Worm (Caenorhabditis elegans) whole organism, young adult: Measurements from ENCODE around the gene ccch-1.

ENCODE experiments used
- D2030.7 ChIP-seq: fragments of 200-800 bp; sonication (Bioruptor generic); IDR thresholded peaks from 2 replicates; pipeline ENCODE4 v1.3.6; 2022; ENCODE audit warnings: missing genetic modification reagents, missing genetic modification characterization, missing compliant biosample characterization
- bed-2 ChIP-seq: fragments of 200-800 bp; sonication (Bioruptor generic); IDR thresholded peaks from 2 replicates; pipeline ENCODE4 v1.3.6; 2022; ENCODE audit warnings: missing genetic modification reagents, missing genetic modification characterization, missing compliant biosample characterization
- dox-1 ChIP-seq: fragments of 200-800 bp; sonication (Bioruptor generic); IDR thresholded peaks from 2 replicates; pipeline ENCODE4 v1.3.6; 2022; ENCODE audit warnings: missing genetic modification reagents, missing genetic modification characterization, missing compliant biosample characterization
- rpc-1 ChIP-seq, 2 experiments: fragments of 150-350 bp in 1 of 2; sonication (generic microtip) in 1 of 2; optimal IDR thresholded peaks; 2 replicates each; lab custom pipeline; 2014 to 2018; ENCODE audit warnings: missing biosample characterization in 1 of 2, missing genetic modification characterization in 1 of 2, missing genetic modification reagents in 1 of 2, missing genotype in 1 of 2
- unc-130 ChIP-seq: sonication (generic microtip); optimal IDR thresholded peaks from 2 replicates; lab custom pipeline; 2016; ENCODE audit warnings: missing genetic modification reagents, missing genetic modification characterization, missing compliant biosample characterization
- unc-62 ChIP-seq: fragments of 150-350 bp; optimal IDR thresholded peaks from 2 replicates; lab custom pipeline; 2014; ENCODE audit warnings: missing biosample characterization, missing genetic modification reagents, missing genetic modification characterization

DNA sequence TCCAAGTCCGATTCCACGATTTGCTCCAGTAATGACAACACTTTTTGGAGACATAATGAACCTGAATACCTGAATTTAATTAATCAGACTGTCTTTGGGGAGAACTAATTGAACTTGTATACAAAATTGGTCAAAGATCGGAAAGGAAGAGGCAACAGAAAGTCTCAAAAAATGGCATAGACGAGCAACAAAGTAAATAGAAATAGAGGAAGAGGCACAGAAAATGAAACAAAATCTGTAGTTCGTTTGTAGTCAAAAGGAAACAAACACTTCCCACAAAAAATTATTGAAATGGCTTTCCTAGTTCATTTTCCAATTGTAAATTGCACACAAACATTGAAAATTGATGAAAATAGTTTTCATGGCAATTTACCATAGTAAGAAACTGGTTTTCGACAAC is 13.0 kb upstream of the ccch-1 start, which contains the start of gene C55A6.6:
- no peak for TF ChIP-seq D2030.7 (GFP tag; lab: Robert Waterston, UW)
- TF ChIP-seq dox-1 (GFP tag; lab: Robert Waterston, UW): no peak
- no peak for TF ChIP-seq bed-2 (GFP tag; lab: Robert Waterston, UW)
- no peak for TF ChIP-seq unc-130 (GFP tag; lab: Kevin White, UChicago)
- TF ChIP-seq unc-62 (GFP tag; lab: Kevin White, UChicago): no peak
- TF ChIP-seq rpc-1 (optimal IDR thresholded peaks at IDR 0.05; lab: Kevin White, UChicago): no peak
- TF ChIP-seq rpc-1 (tag; optimal IDR thresholded peaks at IDR 0.05; lab: Kevin White, UChicago): no peak
